Fruit fly (Drosophila melanogaster): ENCODE measurements around the gene Vps16B.

Vps16B gene

dm6 chr3R:29802753-29803313, 13.4 kb downstream of the Vps16B start, which contains the start of the genes Etfb and CG7789 (continued):
- TF ChIP-seq CG11762 (GFP tag; optimal IDR thresholded peaks at IDR 0.05; ENCODE audit: insufficient read depth), result peak; percentile 81
- peak; percentile 78 for TF ChIP-seq fd59A (GFP tag; optimal IDR thresholded peaks at IDR 0.05)
- TF ChIP-seq Smox (GFP tag; optimal IDR thresholded peaks at IDR 0.05), result no peak
- peak; percentile 97 to 99 for TF ChIP-seq ss (GFP tag; optimal IDR thresholded peaks at IDR 0.05)
- no peak for TF ChIP-seq svp (GFP tag)
- TF ChIP-seq Hr39 (GFP tag; optimal IDR thresholded peaks at IDR 0.05), result peak; percentile 88
- peak; percentile 87 for TF ChIP-seq CG15336 (GFP tag; IDR thresholded peaks at IDR 0.05)
- peak; percentile 76 for TF ChIP-seq CG11294 (GFP tag; IDR thresholded peaks at IDR 0.05)

dm6 chr3R:29799681-29800028, 16.6 kb downstream of the Vps16B start:
- no peak for TF ChIP-seq CG6163 (GFP tag; IDR thresholded peaks at IDR 0.05)
- TF ChIP-seq vri (GFP tag; optimal IDR thresholded peaks at IDR 0.05), result peak; percentile 69

- TF ChIP-seq Sox15 (GFP tag; optimal IDR thresholded peaks at IDR 0.05), result no peak
- TF ChIP-seq cyc (GFP tag; optimal IDR thresholded peaks at IDR 0.05), result peak; percentile 26
- TF ChIP-seq esn (GFP tag; optimal IDR thresholded peaks at IDR 0.05), result peak; percentile 65
- no peak for TF ChIP-seq CG16779 (tag; optimal IDR thresholded peaks at IDR 0.05)
- TF ChIP-seq CG6163 (GFP tag; IDR thresholded peaks at IDR 0.05), result peak; percentile 50; the same call in 2 of the 3 replicates
- peak in 1 of 2 experiments; percentile 27 for TF ChIP-seq ss (GFP tag; optimal IDR thresholded peaks at IDR 0.05)
- TF ChIP-seq Smox (GFP tag; optimal IDR thresholded peaks at IDR 0.05), result peak; percentile 53
- no peak for TF ChIP-seq fd85E (GFP tag; optimal IDR thresholded peaks at IDR 0.05)
- TF ChIP-seq spab (GFP tag; optimal IDR thresholded peaks at IDR 0.05), result no peak
- no peak for TF ChIP-seq Gug (GFP tag; IDR thresholded peaks at IDR 0.05)
- TF ChIP-seq Hr4 (GFP tag; optimal IDR thresholded peaks at IDR 0.05), result no peak
- no peak for TF ChIP-seq CG10631 (GFP tag; optimal IDR thresholded peaks at IDR 0.05)
- TF ChIP-seq eg (GFP tag; IDR thresholded peaks at IDR 0.05), result 0 out of 3 replicates have a peak, but pooled peaks have one; percentile 18
- no peak for TF ChIP-seq Eip93F (GFP tag; optimal IDR thresholded peaks at IDR 0.05)
- TF ChIP-seq acj6 (GFP tag; optimal IDR thresholded peaks at IDR 0.05), result peak; percentile 30
- TF ChIP-seq CG8632 (GFP tag; optimal IDR thresholded peaks at IDR 0.05), result no peak
- TF ChIP-seq CG34406 (GFP tag; optimal IDR thresholded peaks at IDR 0.05), result peak; percentile 8
- TF ChIP-seq CG11294 (GFP tag; IDR thresholded peaks at IDR 0.05), result no peak
- peak; percentile 70 for TF ChIP-seq svp (GFP tag)
- TF ChIP-seq achi (GFP tag; optimal IDR thresholded peaks at IDR 0.05), result no peak
- TF ChIP-seq CG6808 (GFP tag; optimal IDR thresholded peaks at IDR 0.05), result no peak
- TF ChIP-seq Ets21C (GFP tag; optimal IDR thresholded peaks at IDR 0.05), result no peak
- TF ChIP-seq CG8119 (GFP tag; IDR thresholded peaks at IDR 0.05), result no peak
- TF ChIP-seq fd59A (GFP tag; optimal IDR thresholded peaks at IDR 0.05), result no peak
- no peak for TF ChIP-seq Lpt (GFP tag; optimal IDR thresholded peaks at IDR 0.05)
- peak; percentile 87 for TF ChIP-seq Eip78C (GFP tag)
- TF ChIP-seq Hr39 (GFP tag; optimal IDR thresholded peaks at IDR 0.05), result no peak
- no peak for TF ChIP-seq CG1621 (tag; optimal IDR thresholded peaks at IDR 0.05)
- TF ChIP-seq CG8319 (GFP tag; optimal IDR thresholded peaks at IDR 0.05), result no peak
- peak; percentile 32 for TF ChIP-seq CG31627 (GFP tag; optimal IDR thresholded peaks at IDR 0.05)
- TF ChIP-seq Ets96B (tag; optimal IDR thresholded peaks at IDR 0.05), result peak; percentile 45
- peak; percentile 88 for TF ChIP-seq Sox14 (GFP tag; optimal IDR thresholded peaks at IDR 0.05)
- TF ChIP-seq CG3032 (tag; optimal IDR thresholded peaks at IDR 0.05), result peak; percentile 46
- peak; percentile 48 for TF ChIP-seq lz (GFP tag; optimal IDR thresholded peaks at IDR 0.05)
- TF ChIP-seq dsx (GFP tag; optimal IDR thresholded peaks at IDR 0.05; ENCODE audit: poor library complexity, severe bottlenecking), result peak; percentile 64
- TF ChIP-seq CG9139 (GFP tag; optimal IDR thresholded peaks at IDR 0.05), result no peak
- no peak for TF ChIP-seq CG6276 (GFP tag; optimal IDR thresholded peaks at IDR 0.05)
- peak; percentile 37 for TF ChIP-seq topi (GFP tag; optimal IDR thresholded peaks at IDR 0.05)
- TF ChIP-seq CG10669 (GFP tag; optimal IDR thresholded peaks at IDR 0.05), result no peak
- no peak for TF ChIP-seq net (GFP tag; optimal IDR thresholded peaks at IDR 0.05)
- no peak for TF ChIP-seq CG4318 (GFP tag; optimal IDR thresholded peaks at IDR 0.05)
- TF ChIP-seq Eip75B (GFP tag; optimal IDR thresholded peaks at IDR 0.05), result no peak
- no peak for TF ChIP-seq OdsH (GFP tag; optimal IDR thresholded peaks at IDR 0.05)
Measured at dm6 chr3R:29798966-29799680, 17.1 kb downstream of the Vps16B start, which contains the start of the genes Rnb and Drice. Gene Rnb (minus strand): TSS chr3R:29799354. Gene Drice (plus strand): TSS chr3R:29799658.
